Worm (Caenorhabditis elegans) whole organism, L3 larva: Measurements from ENCODE around the gene F56D6.20.

Experiments
- ceh-82 ChIP-seq: fragments of 150-350 bp; optimal IDR thresholded peaks from 2 replicates; lab custom pipeline; 2014; ENCODE audit warnings: missing biosample characterization, missing genetic modification characterization
- daf-12 ChIP-seq: fragments of 150-350 bp; optimal IDR thresholded peaks from 2 replicates; lab custom pipeline; 2014; ENCODE audit warnings: missing biosample characterization, missing genetic modification reagents, missing genetic modification characterization
- nhr-77 ChIP-seq: fragments of 150-350 bp; optimal IDR thresholded peaks from 2 replicates; lab custom pipeline; 2014; ENCODE audit warnings: missing biosample characterization, missing genetic modification characterization
- pha-4 ChIP-seq: fragments of 150-350 bp; optimal IDR thresholded peaks from 2 replicates; lab custom pipeline; 2014; ENCODE audit warnings: missing biosample characterization, missing genetic modification reagents, missing genetic modification characterization
- snpc-4 ChIP-seq: fragments of 150-350 bp; optimal IDR thresholded peaks from 2 replicates; lab custom pipeline; 2014; ENCODE audit warnings: missing biosample characterization, missing genetic modification characterization
- ztf-11 ChIP-seq: fragments of 150-350 bp; optimal IDR thresholded peaks from 2 replicates; lab custom pipeline; 2014; ENCODE audit warnings: missing biosample characterization, missing genetic modification characterization

DNA sequence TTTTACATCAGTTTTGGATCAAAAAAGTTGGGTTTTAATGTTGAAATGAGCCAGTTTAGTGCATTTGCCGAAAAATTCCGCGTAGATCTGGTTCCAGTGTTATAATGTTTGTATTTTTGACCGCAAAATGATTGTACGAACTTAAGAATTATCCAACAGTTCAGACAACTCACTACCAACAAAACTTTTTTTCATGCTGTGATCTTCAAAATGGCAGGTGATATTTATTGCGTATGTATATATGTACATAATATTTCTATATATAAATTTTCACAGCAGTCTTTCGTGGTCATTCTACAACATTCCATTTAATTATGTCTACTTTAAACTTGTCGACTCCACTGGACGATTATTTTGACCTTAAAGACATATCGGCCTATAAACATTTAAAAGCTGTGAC lies 2.6 kb downstream of the F56D6.20 start, which contains the start of gene srz-20:
- no peak for TF ChIP-seq ceh-82
- no peak for TF ChIP-seq daf-12 (tag; lab: Kevin White, UChicago)
- no peak for TF ChIP-seq ztf-11
- TF ChIP-seq snpc-4 (tag; lab: Kevin White, UChicago): no peak
- no peak for TF ChIP-seq pha-4 (tag; lab: Kevin White, UChicago)
- no peak for TF ChIP-seq nhr-77 (tag; lab: Kevin White, UChicago)
